Fruit fly (Drosophila melanogaster): ENCODE data around the gene CG14355.
A peak's percentile ranks its signal among the peaks of the same experiment; 100 is the strongest.

CG14355 gene

DNA sequence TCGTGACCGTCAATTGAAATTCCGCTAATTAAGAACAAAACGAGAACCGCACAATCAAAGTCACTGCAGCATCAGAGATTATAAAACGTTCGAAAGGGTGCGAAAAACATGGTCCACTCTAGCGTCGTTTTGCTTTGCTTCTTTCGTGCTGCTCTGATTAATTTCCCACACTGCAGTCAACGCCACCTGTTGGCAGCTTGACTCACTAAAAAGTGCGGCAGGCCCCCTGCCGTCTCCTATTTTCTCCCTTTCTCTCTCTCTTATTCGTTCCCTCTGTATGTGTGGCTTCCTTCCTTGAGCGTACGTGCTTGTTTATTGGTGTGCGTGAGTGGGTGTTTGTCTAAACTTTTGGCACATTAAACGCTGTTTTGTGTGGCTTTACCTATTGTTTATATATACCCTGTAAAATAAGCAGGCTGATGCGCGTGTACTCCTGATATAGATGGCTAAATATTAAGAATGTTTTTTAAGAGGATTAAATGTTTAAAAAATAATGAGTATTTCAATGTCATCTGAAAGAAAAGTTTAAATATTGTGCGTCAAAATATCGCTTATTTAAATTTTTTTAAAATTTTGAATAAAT, 53.1 kb downstream of the CG14355 start (continued):
- TF ChIP-seq ems (GFP tag; optimal IDR thresholded peaks at IDR 0.05): no peak
- no peak for TF ChIP-seq bcd (GFP tag; optimal IDR thresholded peaks at IDR 0.05)
- no peak for TF ChIP-seq Dip2 (GFP tag; IDR thresholded peaks at IDR 0.05)
- TF ChIP-seq CG17568 (GFP tag; optimal IDR thresholded peaks at IDR 0.05): no peak
- no peak for TF ChIP-seq br (optimal IDR thresholded peaks at IDR 0.05)
- no peak for TF ChIP-seq klu (GFP tag; IDR thresholded peaks at IDR 0.05)
- peak; percentile 38 for TF ChIP-seq CG8924 (tag; optimal IDR thresholded peaks at IDR 0.05)
- no peak for TF ChIP-seq CG10321 (GFP tag; IDR thresholded peaks at IDR 0.05)
- no peak for TF ChIP-seq CG5245 (GFP tag; optimal IDR thresholded peaks at IDR 0.05)
- peak; percentile 92 for TF ChIP-seq CTCF (GFP tag; optimal IDR thresholded peaks at IDR 0.05)
- peak; percentile 8 for TF ChIP-seq CG18599 (GFP tag; optimal IDR thresholded peaks at IDR 0.05)
- TF ChIP-seq Opbp (GFP tag; IDR thresholded peaks at IDR 0.05; ENCODE audit: partially characterized antibody): no peak
- TF ChIP-seq bbx (GFP tag; IDR thresholded peaks at IDR 0.05; ENCODE audit: partially characterized antibody): no peak
- TF ChIP-seq onecut (GFP tag; IDR thresholded peaks at IDR 0.05): no peak
- no peak for TF ChIP-seq CG1602 (GFP tag; optimal IDR thresholded peaks at IDR 0.05)
- TF ChIP-seq Camta (GFP tag; optimal IDR thresholded peaks at IDR 0.05): no peak
- peak; percentile 18 for TF ChIP-seq Sox100B (GFP tag; optimal IDR thresholded peaks at IDR 0.05)
- peak; percentile 5; the same call in 1 of the 3 replicates for TF ChIP-seq dysf (GFP tag; IDR thresholded peaks at IDR 0.05)
- TF ChIP-seq CG12219 (GFP tag; optimal IDR thresholded peaks at IDR 0.05): no peak
- TF ChIP-seq abd-A (tag; optimal IDR thresholded peaks at IDR 0.05): peak; percentile 51
- no peak for TF ChIP-seq D19A (tag; optimal IDR thresholded peaks at IDR 0.05)
- TF ChIP-seq en (GFP tag; optimal IDR thresholded peaks at IDR 0.05): no peak
- TF ChIP-seq CG6689 (GFP tag; IDR thresholded peaks at IDR 0.05): no peak
- TF ChIP-seq fd96Cb (tag; optimal IDR thresholded peaks at IDR 0.05): no peak
- no peak for TF ChIP-seq CG11085 (GFP tag; IDR thresholded peaks at IDR 0.05)
- 0 out of 2 replicates have a peak, but pooled peaks have one; percentile 20 for TF ChIP-seq sob (GFP tag; IDR thresholded peaks at IDR 0.05)
- no peak for TF ChIP-seq tna (GFP tag; IDR thresholded peaks at IDR 0.05; ENCODE audit: partially characterized antibody)
- TF ChIP-seq tll (GFP tag; optimal IDR thresholded peaks at IDR 0.05): no peak
- TF ChIP-seq Ets65A (GFP tag): peak; percentile 8
- peak; percentile 32; the same call in 1 of the 3 replicates for TF ChIP-seq Optix (GFP tag; IDR thresholded peaks at IDR 0.05)
- TF ChIP-seq Usf (GFP tag; optimal IDR thresholded peaks at IDR 0.05): no peak
- no peak for TF ChIP-seq hth (optimal IDR thresholded peaks at IDR 0.05)
- TF ChIP-seq Neu2 (GFP tag; optimal IDR thresholded peaks at IDR 0.05; ENCODE audit: borderline replicate concordance): no peak
- TF ChIP-seq CG14710 (tag; optimal IDR thresholded peaks at IDR 0.05): no peak
- TF ChIP-seq CG15269 (tag; optimal IDR thresholded peaks at IDR 0.05): peak; percentile 0
- TF ChIP-seq CG12391 (tag; optimal IDR thresholded peaks at IDR 0.05): peak; percentile 14
- peak; percentile 16 for TF ChIP-seq CG12659 (GFP tag; optimal IDR thresholded peaks at IDR 0.05)
- TF ChIP-seq scrt (GFP tag; optimal IDR thresholded peaks at IDR 0.05): peak; percentile 51
- no peak for TF ChIP-seq CG34422 (GFP tag; IDR thresholded peaks at IDR 0.05)
- no peak for TF ChIP-seq CG9876 (GFP tag; optimal IDR thresholded peaks at IDR 0.05)
- TF ChIP-seq gem (tag; optimal IDR thresholded peaks at IDR 0.05): peak; percentile 52
- TF ChIP-seq dm (GFP tag; optimal IDR thresholded peaks at IDR 0.05): no peak
- no peak for TF ChIP-seq Antp (GFP tag; optimal IDR thresholded peaks at IDR 0.05)
- TF ChIP-seq phol (tag; optimal IDR thresholded peaks at IDR 0.05): no peak
- TF ChIP-seq gsb-n (tag; optimal IDR thresholded peaks at IDR 0.05): no peak
- no peak for TF ChIP-seq Asciz (GFP tag; optimal IDR thresholded peaks at IDR 0.05)
- no peak for TF ChIP-seq CG43689 (GFP tag; IDR thresholded peaks at IDR 0.05)
- no peak for TF ChIP-seq CG6272 (GFP tag; IDR thresholded peaks at IDR 0.05)
- peak; percentile 42 for TF ChIP-seq Rfx (GFP tag; IDR thresholded peaks at IDR 0.05)
- TF ChIP-seq MTF-1 (GFP tag; optimal IDR thresholded peaks at IDR 0.05; ENCODE audit: borderline replicate concordance): peak; percentile 21
- TF ChIP-seq fru (optimal IDR thresholded peaks at IDR 0.05): no peak
- no peak for TF ChIP-seq CG15479 (GFP tag; optimal IDR thresholded peaks at IDR 0.05)

Data from whole organism, embryonic.